Worm (Caenorhabditis elegans) whole organism, young adult: ENCODE data around the gene F14D2.19.

Source experiments
- athp-1 ChIP-seq: sonication (generic microtip); optimal IDR thresholded peaks from 2 replicates; lab custom pipeline; 2017; ENCODE audit warnings: mild to moderate bottlenecking, missing genetic modification characterization, missing compliant biosample characterization
- ztf-26 ChIP-seq: sonication (generic microtip); optimal IDR thresholded peaks from 2 replicates; lab custom pipeline; 2017; ENCODE audit warnings: missing genetic modification characterization, missing compliant biosample characterization

DNA sequence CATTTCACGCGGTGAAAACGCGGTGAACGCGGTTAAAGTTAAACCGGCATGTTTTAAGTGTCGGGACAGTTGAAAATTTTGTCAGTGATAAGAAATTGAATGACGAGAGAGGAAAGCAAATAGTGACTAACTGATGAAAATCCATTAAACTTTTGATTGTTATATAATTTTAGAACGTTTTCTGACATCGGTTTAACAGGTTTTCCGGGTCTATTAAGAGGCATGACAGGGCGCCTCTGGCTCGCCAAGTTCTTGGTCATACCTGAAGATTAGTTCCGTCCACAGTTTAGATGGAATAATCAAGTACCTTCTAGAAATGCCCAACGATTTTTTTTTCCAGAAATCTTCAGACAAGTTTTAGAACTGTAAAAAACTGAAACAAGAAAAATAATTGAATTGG lies 13.8 kb downstream of the F14D2.19 start, which contains the start of gene Y46D2A.2:
- no peak for TF ChIP-seq athp-1 (tag; lab: Kevin White, UChicago)
- no peak for TF ChIP-seq ztf-26
